Worm (Caenorhabditis elegans) whole organism, young adult: ENCODE data around the gene str-118.
A peak's percentile ranks its signal among the peaks of the same experiment; 100 is the strongest.

Experiments
- B0019.2 ChIP-seq: fragments of 200-800 bp; sonication (Bioruptor generic); conservative IDR thresholded peaks from 2 replicates; pipeline ENCODE4 v1.3.6; 2022; ENCODE audit warnings: missing genetic modification reagents, missing genetic modification characterization, missing compliant biosample characterization
- D2030.7 ChIP-seq: fragments of 200-800 bp; sonication (Bioruptor generic); IDR thresholded peaks from 2 replicates; pipeline ENCODE4 v1.3.6; 2022; ENCODE audit warnings: missing genetic modification reagents, missing genetic modification characterization, missing compliant biosample characterization
- F22D6.2 ChIP-seq: sonication (generic microtip); optimal IDR thresholded peaks from 2 replicates; lab custom pipeline; 2016; ENCODE audit warnings: mild to moderate bottlenecking, missing genetic modification characterization, missing compliant biosample characterization
- F33H1.4 ChIP-seq: fragments of 200-800 bp; sonication (Bioruptor generic); IDR thresholded peaks from 2 replicates; pipeline ENCODE4 v1.3.6; 2022; ENCODE audit warnings: missing genetic modification reagents, missing genetic modification characterization, missing compliant biosample characterization
- F39B2.1 ChIP-seq: fragments of 200-800 bp; sonication (Bioruptor generic); IDR thresholded peaks from 2 replicates; pipeline ENCODE4 v1.3.6; 2022; ENCODE audit warnings: missing genetic modification reagents, missing genetic modification characterization, missing compliant biosample characterization
- F52B5.7 ChIP-seq: sonication (generic microtip); optimal IDR thresholded peaks from 2 replicates; lab custom pipeline; 2016; ENCODE audit warnings: mild to moderate bottlenecking, missing genetic modification characterization, missing compliant biosample characterization
- F55B11.4 ChIP-seq: sonication (generic microtip); optimal IDR thresholded peaks from 2 replicates; lab custom pipeline; 2016; ENCODE audit warnings: missing compliant biosample characterization, missing genetic modification characterization, borderline replicate concordance; ENCODE audit not compliant: insufficient read depth
- F57A8.1 ChIP-seq: fragments of 200-800 bp; sonication (Bioruptor generic); optimal IDR thresholded peaks from 2 replicates; lab custom pipeline; 2018; ENCODE audit warnings: mild to moderate bottlenecking, missing genetic modification characterization, moderate library complexity, missing compliant biosample characterization
- F57C9.4 ChIP-seq: sonication (generic microtip); optimal IDR thresholded peaks from 2 replicates; lab custom pipeline; 2017; ENCODE audit warnings: mild to moderate bottlenecking, missing genetic modification characterization, missing compliant biosample characterization
- T07F8.4 ChIP-seq: sonication (generic microtip); optimal IDR thresholded peaks from 2 replicates; lab custom pipeline; 2016; ENCODE audit warnings: mild to moderate bottlenecking, missing genetic modification characterization, moderate library complexity, missing compliant biosample characterization
- akir-1 ChIP-seq: fragments of 200-800 bp; sonication (Bioruptor generic); optimal IDR thresholded peaks from 2 replicates; lab custom pipeline; 2018; ENCODE audit warnings: mild to moderate bottlenecking, missing genetic modification characterization, moderate library complexity, missing compliant biosample characterization
- aptf-3 ChIP-seq: fragments of 200-800 bp; sonication (Bioruptor generic); IDR thresholded peaks from 2 replicates; pipeline ENCODE4 v1.3.6; 2022; ENCODE audit warnings: missing genetic modification characterization, missing compliant biosample characterization
- atf-7 ChIP-seq: sonication (generic microtip); optimal IDR thresholded peaks from 2 replicates; lab custom pipeline; 2017; ENCODE audit warnings: mild to moderate bottlenecking, missing genetic modification characterization, missing compliant biosample characterization
- athp-1 ChIP-seq: sonication (generic microtip); optimal IDR thresholded peaks from 2 replicates; lab custom pipeline; 2017; ENCODE audit warnings: mild to moderate bottlenecking, missing genetic modification characterization, missing compliant biosample characterization
- ceh-79 ChIP-seq: sonication (generic microtip); optimal IDR thresholded peaks from 2 replicates; lab custom pipeline; 2017; ENCODE audit warnings: mild to moderate bottlenecking, missing genetic modification characterization, missing compliant biosample characterization
- ceh-91 ChIP-seq: fragments of 200-800 bp; sonication (Bioruptor generic); IDR thresholded peaks from 2 replicates; pipeline ENCODE4 v1.3.6; 2022; ENCODE audit warnings: missing genetic modification reagents, missing genetic modification characterization, missing compliant biosample characterization
- dox-1 ChIP-seq: fragments of 200-800 bp; sonication (Bioruptor generic); IDR thresholded peaks from 2 replicates; pipeline ENCODE4 v1.3.6; 2022; ENCODE audit warnings: missing genetic modification reagents, missing genetic modification characterization, missing compliant biosample characterization
- dpff-1 ChIP-seq: sonication (generic microtip); optimal IDR thresholded peaks from 2 replicates; lab custom pipeline; 2017; ENCODE audit warnings: mild to moderate bottlenecking, missing genetic modification characterization, missing compliant biosample characterization
- dpl-1 ChIP-seq: fragments of 150-350 bp; optimal IDR thresholded peaks from 2 replicates; lab custom pipeline; 2014; ENCODE audit warnings: missing biosample characterization, missing genetic modification reagents, missing genetic modification characterization
- efl-1 ChIP-seq: fragments of 150-350 bp; optimal IDR thresholded peaks from 2 replicates; lab custom pipeline; 2014; ENCODE audit warnings: missing biosample characterization, missing genetic modification reagents, missing genetic modification characterization
- egl-44 ChIP-seq: fragments of 200-800 bp; sonication (Bioruptor generic); IDR thresholded peaks from 2 replicates; pipeline ENCODE4 v1.3.6; 2022; ENCODE audit warnings: missing genetic modification reagents, missing genetic modification characterization, missing compliant biosample characterization
- ekl-4 ChIP-seq: fragments of 200-800 bp; sonication (Bioruptor generic); IDR thresholded peaks from 2 replicates; pipeline ENCODE4 v1.3.6; 2022; ENCODE audit warnings: missing genetic modification reagents, missing genetic modification characterization, missing compliant biosample characterization
- ets-4 ChIP-seq: fragments of 200-800 bp; sonication (Bioruptor generic); optimal IDR thresholded peaks from 2 replicates; lab custom pipeline; 2018; ENCODE audit warnings: mild to moderate bottlenecking, missing genetic modification characterization, missing compliant biosample characterization
- hmg-1.2 ChIP-seq: fragments of 200-800 bp; sonication (Bioruptor generic); IDR thresholded peaks from 2 replicates; pipeline ENCODE4 v1.3.6; 2022; ENCODE audit warnings: missing genetic modification reagents, missing genetic modification characterization, missing compliant biosample characterization
- hrde-1 ChIP-seq: sonication (generic microtip); optimal IDR thresholded peaks from 2 replicates; lab custom pipeline; 2016; ENCODE audit warnings: missing genetic modification characterization, mild to moderate bottlenecking, missing compliant biosample characterization, moderate library complexity, missing genotype, missing genetic modification reagents, borderline replicate concordance
- let-526 ChIP-seq: fragments of 200-800 bp; sonication (Bioruptor generic); IDR thresholded peaks from 2 replicates; pipeline ENCODE4 v1.3.6; 2022; ENCODE audit warnings: missing genetic modification reagents, missing genetic modification characterization, missing compliant biosample characterization
- let-607 ChIP-seq, 2 experiments: fragments of 200-800 bp in 1 of 2; sonication (Bioruptor generic) in 1 of 2; sonication (generic microtip) in 1 of 2; optimal IDR thresholded peaks; 2 replicates each; lab custom pipeline; 2016 to 2018; ENCODE audit warnings: mild to moderate bottlenecking in 2 of 2, missing compliant biosample characterization in 2 of 2, missing genetic modification characterization in 2 of 2, moderate library complexity in 2 of 2, missing genotype in 1 of 2
- lin-35 ChIP-seq, 3 experiments: fragments of 150-350 bp in 2 of 3; sonication (generic microtip) in 1 of 3; optimal IDR thresholded peaks; 2 replicates each; lab custom pipeline; 2014 to 2018; ENCODE audit warnings: missing biosample characterization in 3 of 3, missing genetic modification characterization in 3 of 3, missing genetic modification reagents in 3 of 3
- lsl-1 ChIP-seq: fragments of 200-800 bp; sonication (Bioruptor generic); optimal IDR thresholded peaks from 2 replicates; lab custom pipeline; 2018; ENCODE audit warnings: mild to moderate bottlenecking, missing genetic modification characterization, moderate library complexity, missing compliant biosample characterization
- lsy-27 ChIP-seq: sonication (generic microtip); optimal IDR thresholded peaks from 2 replicates; lab custom pipeline; 2017; ENCODE audit warnings: missing genetic modification characterization, mild to moderate bottlenecking, missing compliant biosample characterization, antibody characterized with exemption, missing genotype, borderline replicate concordance; ENCODE audit not compliant: insufficient read depth
- madf-6 ChIP-seq: fragments of 200-800 bp; sonication (Bioruptor generic); IDR thresholded peaks from 2 replicates; pipeline ENCODE4 v1.3.6; 2022; ENCODE audit warnings: missing genetic modification reagents, missing genetic modification characterization, missing compliant biosample characterization
- nfya-2 ChIP-seq: fragments of 200-800 bp; sonication (Bioruptor generic); IDR thresholded peaks from 2 replicates; pipeline ENCODE4 v1.3.6; 2022; ENCODE audit warnings: missing genetic modification reagents, missing genetic modification characterization, missing compliant biosample characterization
- nhr-120 ChIP-seq: fragments of 200-800 bp; sonication (Bioruptor generic); IDR thresholded peaks from 2 replicates; pipeline ENCODE4 v1.3.6; 2022; ENCODE audit warnings: missing genetic modification characterization, missing compliant biosample characterization
- nhr-27 ChIP-seq: fragments of 200-800 bp; sonication (Bioruptor generic); optimal IDR thresholded peaks from 2 replicates; lab custom pipeline; 2018; ENCODE audit warnings: mild to moderate bottlenecking, missing genetic modification characterization, moderate library complexity, missing compliant biosample characterization
- nhr-90 ChIP-seq: sonication (generic microtip); optimal IDR thresholded peaks from 2 replicates; lab custom pipeline; 2016; ENCODE audit warnings: missing genotype, mild to moderate bottlenecking, missing genetic modification characterization, missing compliant biosample characterization
- rcor-1 ChIP-seq: fragments of 200-800 bp; sonication (Bioruptor generic); IDR thresholded peaks from 2 replicates; pipeline ENCODE4 v1.3.6; 2022; ENCODE audit warnings: missing genetic modification reagents, missing genetic modification characterization, missing compliant biosample characterization
- sea-2 ChIP-seq: fragments of 200-800 bp; sonication (Bioruptor generic); IDR thresholded peaks from 2 replicates; pipeline ENCODE4 v1.3.6; 2022; ENCODE audit warnings: missing genetic modification characterization, missing compliant biosample characterization
- snpc-3.4 ChIP-seq: sonication (generic microtip); optimal IDR thresholded peaks from 2 replicates; lab custom pipeline; 2017; ENCODE audit warnings: missing genetic modification characterization, mild to moderate bottlenecking, missing compliant biosample characterization, antibody characterized with exemption, moderate library complexity, missing genotype, missing genetic modification reagents
- snpc-4 ChIP-seq, 5 experiments: fragments of 150-350 bp in 1 of 5; sonication (generic microtip) in 4 of 5; optimal IDR thresholded peaks; 2 replicates each; lab custom pipeline; 2014 to 2018; ENCODE audit warnings: missing genetic modification characterization in 5 of 5, missing biosample characterization in 3 of 5, antibody characterized with exemption in 2 of 5, mild to moderate bottlenecking in 2 of 5, missing compliant biosample characterization in 2 of 5, missing genotype in 2 of 5, moderate library complexity in 2 of 5, missing genetic modification reagents in 1 of 5
- somi-1 ChIP-seq: fragments of 200-800 bp; sonication (Bioruptor generic); optimal IDR thresholded peaks from 2 replicates; lab custom pipeline; 2018; ENCODE audit warnings: mild to moderate bottlenecking, missing genetic modification characterization, missing compliant biosample characterization
- tlf-1 ChIP-seq: fragments of 200-800 bp; sonication (Bioruptor generic); optimal IDR thresholded peaks from 2 replicates; lab custom pipeline; 2018; ENCODE audit warnings: mild to moderate bottlenecking, missing genetic modification characterization, missing compliant biosample characterization
- unc-130 ChIP-seq: sonication (generic microtip); optimal IDR thresholded peaks from 2 replicates; lab custom pipeline; 2016; ENCODE audit warnings: missing genetic modification reagents, missing genetic modification characterization, missing compliant biosample characterization
- zfh-2 ChIP-seq: fragments of 200-800 bp; sonication (Bioruptor generic); conservative IDR thresholded peaks from 2 replicates; pipeline ENCODE4 v1.3.6; 2022; ENCODE audit warnings: missing genetic modification reagents, missing genetic modification characterization, missing compliant biosample characterization
- ztf-26 ChIP-seq: sonication (generic microtip); optimal IDR thresholded peaks from 2 replicates; lab custom pipeline; 2017; ENCODE audit warnings: missing genetic modification characterization, missing compliant biosample characterization
- ztf-28 ChIP-seq: fragments of 200-800 bp; sonication (Bioruptor generic); IDR thresholded peaks from 2 replicates; pipeline ENCODE4 v1.3.6; 2022; ENCODE audit warnings: missing genetic modification reagents, missing genetic modification characterization, missing compliant biosample characterization

Gene str-118

DNA sequence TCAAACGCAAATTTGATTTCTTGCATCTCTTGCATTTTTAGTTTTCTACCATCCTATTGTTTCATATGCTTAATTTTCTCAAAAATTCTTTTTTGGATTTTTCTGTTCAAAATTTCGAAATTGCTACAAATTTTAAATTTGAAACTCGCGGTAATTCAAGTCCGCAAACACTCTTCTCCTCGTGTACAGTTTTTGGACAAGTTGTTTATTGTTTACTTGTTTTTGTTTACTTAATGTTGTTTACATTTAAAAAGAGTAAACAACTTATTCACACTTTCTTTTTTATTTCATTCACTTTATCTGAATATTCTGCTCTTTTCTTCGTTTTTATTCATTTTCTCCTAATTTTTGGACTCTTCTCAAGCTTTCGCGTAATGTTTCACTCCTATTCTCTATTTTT lies 33.7 kb upstream of the str-118 start (continued):
- no peak for TF ChIP-seq ets-4
- no peak for TF ChIP-seq F22D6.2 (tag; lab: Kevin White, UChicago)
- peak; percentile 64 for TF ChIP-seq dpl-1
- peak; percentile 60 for TF ChIP-seq lsl-1 (GFP tag; lab: Kevin White, UChicago)
- no peak for TF ChIP-seq tlf-1 (GFP tag; lab: Kevin White, UChicago)
- no peak for TF ChIP-seq rcor-1
- peak; percentile 63 for TF ChIP-seq efl-1 (GFP tag; lab: Kevin White, UChicago)
- TF ChIP-seq nfya-2 (GFP tag; lab: Robert Waterston, UW), result no peak
- TF ChIP-seq sea-2 (GFP tag; lab: Robert Waterston, UW), result no peak
- TF ChIP-seq F33H1.4, result peak; percentile 26; the same call in 1 of the 2 replicates
- TF ChIP-seq F52B5.7 (tag; lab: Kevin White, UChicago), result no peak
- no peak for TF ChIP-seq zfh-2 (GFP tag; lab: Robert Waterston, UW)
- no peak for TF ChIP-seq somi-1 (GFP tag; lab: Kevin White, UChicago)
- TF ChIP-seq unc-130 (GFP tag; lab: Kevin White, UChicago), result peak; percentile 96
- no peak for TF ChIP-seq snpc-4 (GFP tag; optimal IDR thresholded peaks at IDR 0.05; lab: Kevin White, UChicago)
- TF ChIP-seq snpc-4 (tag; optimal IDR thresholded peaks at IDR 0.05; lab: Kevin White, UChicago), result peak in 2 of 4 experiments; percentile 36 to 42
- TF ChIP-seq dpff-1, result no peak
- 0 out of 2 replicates have a peak, but pooled peaks have one; percentile 31 for TF ChIP-seq B0019.2 (GFP tag; lab: Robert Waterston, UW)
- no peak for TF ChIP-seq nhr-120
- TF ChIP-seq lsy-27 (tag; lab: Kevin White, UChicago), result no peak
- peak; percentile 33; the same call in 1 of the 2 replicates for TF ChIP-seq dox-1 (GFP tag; lab: Robert Waterston, UW)
- no peak for TF ChIP-seq hmg-1.2
- TF ChIP-seq atf-7 (tag; lab: Kevin White, UChicago), result no peak
- TF ChIP-seq ztf-28, result no peak
- TF ChIP-seq ceh-79 (tag; lab: Kevin White, UChicago), result no peak
- TF ChIP-seq ztf-26 (tag; lab: Kevin White, UChicago), result no peak
- TF ChIP-seq nhr-27 (tag; lab: Kevin White, UChicago), result no peak
- TF ChIP-seq egl-44 (GFP tag; lab: Robert Waterston, UW), result no peak
- no peak for TF ChIP-seq lin-35 (GFP tag; optimal IDR thresholded peaks at IDR 0.05; lab: Kevin White, UChicago)
- no peak for TF ChIP-seq akir-1 (GFP tag; lab: Kevin White, UChicago)
- no peak for TF ChIP-seq nhr-90 (tag; lab: Kevin White, UChicago)
- TF ChIP-seq hrde-1 (tag; lab: Kevin White, UChicago), result no peak
- TF ChIP-seq aptf-3, result no peak
- peak; percentile 80 for TF ChIP-seq D2030.7 (GFP tag; lab: Robert Waterston, UW)
- no peak for TF ChIP-seq let-526 (GFP tag; lab: Robert Waterston, UW)
- peak; percentile 75 for TF ChIP-seq madf-6 (GFP tag; lab: Robert Waterston, UW)
- TF ChIP-seq athp-1 (tag; lab: Kevin White, UChicago), result no peak
- TF ChIP-seq ceh-91 (GFP tag; lab: Robert Waterston, UW), result peak; percentile 50; the same call in 1 of the 2 replicates

DNA sequence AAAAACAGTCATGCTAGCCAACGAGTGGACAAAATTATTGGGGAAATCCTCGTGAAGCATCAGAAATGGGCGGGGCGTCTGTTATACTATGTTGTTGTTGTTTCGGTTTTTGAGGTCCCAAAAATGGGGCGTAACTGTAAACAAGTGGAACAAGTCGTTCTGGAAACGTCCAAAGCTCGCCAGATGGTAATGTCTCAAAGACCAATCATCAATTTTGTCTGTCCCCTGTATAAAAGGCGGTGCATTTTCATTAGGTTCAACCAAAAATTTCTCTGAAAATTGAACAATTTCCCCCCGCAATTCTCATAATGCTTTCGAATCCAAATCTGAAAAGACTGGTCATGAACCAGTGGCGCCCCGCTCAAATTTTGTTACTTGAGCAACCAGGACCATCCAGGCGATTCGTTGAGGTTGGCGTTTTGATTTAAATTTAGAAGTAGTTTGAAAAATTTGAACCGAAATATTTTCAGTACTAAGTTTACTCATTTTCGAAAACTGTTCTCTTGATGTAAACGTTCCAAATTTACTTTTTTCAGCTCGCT lies 32.8 kb upstream of the str-118 start:
- TF ChIP-seq F52B5.7 (tag; lab: Kevin White, UChicago) (no peak), F57A8.1 (GFP tag; lab: Kevin White, UChicago) (no peak), ekl-4 (no peak), athp-1 (tag; lab: Kevin White, UChicago) (peak; percentile 59), F39B2.1 (GFP tag; lab: Robert Waterston, UW) (no peak), snpc-3.4 (tag; lab: Kevin White, UChicago) (no peak), F57C9.4 (no peak), F55B11.4 (tag; lab: Kevin White, UChicago) (no peak), tlf-1 (GFP tag; lab: Kevin White, UChicago) (no peak), ets-4 (no peak), efl-1 (GFP tag; lab: Kevin White, UChicago) (no peak), let-607 (tag; optimal IDR thresholded peaks at IDR 0.05; lab: Kevin White, UChicago) (no peak), dox-1 (GFP tag; lab: Robert Waterston, UW) (peak; percentile 56), F33H1.4 (no peak), lsy-27 (tag; lab: Kevin White, UChicago) (no peak), T07F8.4 (tag; lab: Kevin White, UChicago) (no peak)
